Fruit fly (Drosophila melanogaster): ENCODE data around the gene CG31198.
A peak's percentile ranks its signal among the peaks of the same experiment; 100 is the strongest.

DNA sequence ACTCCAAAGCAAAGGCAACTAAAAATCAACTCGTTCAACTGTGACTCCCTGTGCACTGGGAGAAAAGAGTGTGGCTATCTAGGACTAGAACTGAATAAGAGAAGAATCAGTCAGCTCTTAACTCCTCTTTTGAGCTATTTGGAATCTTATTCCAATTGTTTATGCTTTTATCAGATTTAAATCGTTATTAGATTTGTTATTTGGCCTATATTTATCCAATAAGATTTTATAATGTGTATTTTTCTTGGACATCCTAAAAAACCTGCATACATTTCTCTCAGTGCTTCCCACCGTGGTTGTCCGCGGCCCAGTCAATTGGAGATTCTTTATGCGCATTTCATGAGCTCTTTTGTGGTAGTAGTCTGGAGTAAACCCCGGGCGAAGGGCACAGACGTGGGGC lies 27.3 kb downstream of the CG31198 start:
- peak; percentile 83 for TF ChIP-seq CG13204 (GFP tag; optimal IDR thresholded peaks at IDR 0.05)
- peak; percentile 93 for TF ChIP-seq Pif1A (GFP tag; optimal IDR thresholded peaks at IDR 0.05)
- peak; percentile 87 for TF ChIP-seq CG8301 (tag; optimal IDR thresholded peaks at IDR 0.05)
- no peak for TF ChIP-seq CG10348 (GFP tag; IDR thresholded peaks at IDR 0.05)
- peak; percentile 95 for TF ChIP-seq CG17806 (tag; optimal IDR thresholded peaks at IDR 0.05)
- peak; percentile 82 for TF ChIP-seq CG4496 (GFP tag; IDR thresholded peaks at IDR 0.05)
- peak; percentile 71 for TF ChIP-seq CG12605 (GFP tag; IDR thresholded peaks at IDR 0.05)
- peak; percentile 92 for TF ChIP-seq CG14655 (GFP tag; optimal IDR thresholded peaks at IDR 0.05)
- peak; percentile 90 for TF ChIP-seq CG34367 (tag; optimal IDR thresholded peaks at IDR 0.05)
- peak; percentile 92 for TF ChIP-seq Snoo (tag; optimal IDR thresholded peaks at IDR 0.05)
- TF ChIP-seq CG8159 (tag; optimal IDR thresholded peaks at IDR 0.05), result peak; percentile 95
